Worm (Caenorhabditis elegans) whole organism, L4 larva: ENCODE results near the gene ZK180.6.

Experiments used
- F10B5.3 ChIP-seq: sonication (generic microtip); optimal IDR thresholded peaks from 2 replicates; lab custom pipeline; 2016; ENCODE audit warnings: mild to moderate bottlenecking, missing genetic modification characterization, missing compliant biosample characterization
- R02D3.7 ChIP-seq: fragments of 150-350 bp; sonication (generic microtip); optimal IDR thresholded peaks from 3 replicates; lab custom pipeline; 2014; ENCODE audit warnings: missing biosample characterization, missing genetic modification characterization
- T26A8.4 ChIP-seq: fragments of 200-800 bp; sonication (Bioruptor generic); IDR thresholded peaks from 2 replicates; pipeline ENCODE4 v1.3.6; 2022; ENCODE audit warnings: missing genetic modification characterization, missing compliant biosample characterization
- Y48G9A.11 ChIP-seq: fragments of 200-800 bp; sonication (Bioruptor generic); IDR thresholded peaks from 2 replicates; pipeline ENCODE4 v1.3.6; 2022; ENCODE audit warnings: missing genetic modification reagents, missing genetic modification characterization, missing compliant biosample characterization
- ZK337.2 ChIP-seq: fragments of 200-800 bp; sonication (Bioruptor generic); IDR thresholded peaks from 2 replicates; pipeline ENCODE4 v1.3.6; 2022; ENCODE audit warnings: missing genetic modification reagents, missing genetic modification characterization, missing compliant biosample characterization
- ZK546.5 ChIP-seq, 2 experiments: sonication (generic microtip); optimal IDR thresholded peaks; 2 replicates each; lab custom pipeline; 2017; ENCODE audit warnings: missing biosample characterization in 2 of 2, missing genetic modification characterization in 2 of 2
- aly-2 ChIP-seq: sonication (generic microtip); optimal IDR thresholded peaks from 2 replicates; lab custom pipeline; 2018; ENCODE audit warnings: missing biosample characterization, missing genetic modification characterization
- ama-1 ChIP-seq: fragments of 150-350 bp; optimal IDR thresholded peaks from 2 replicates; lab custom pipeline; 2014; ENCODE audit warnings: inconsistent platforms, mixed read lengths
- arid-1 ChIP-seq: fragments of 200-800 bp; sonication (Bioruptor generic); conservative IDR thresholded peaks from 2 replicates; pipeline ENCODE4 v1.3.6; 2022; ENCODE audit warnings: missing genetic modification reagents, missing genetic modification characterization, missing compliant biosample characterization
- ceh-28 ChIP-seq: fragments of 150-350 bp; optimal IDR thresholded peaks from 2 replicates; lab custom pipeline; 2014; ENCODE audit warnings: missing biosample characterization, missing genetic modification reagents, missing genetic modification characterization
- ceh-44 ChIP-seq: fragments of 200-800 bp; sonication (Bioruptor generic); IDR thresholded peaks from 2 replicates; pipeline ENCODE4 v1.3.6; 2022; ENCODE audit warnings: missing genetic modification reagents, missing genetic modification characterization, missing compliant biosample characterization
- ceh-62 ChIP-seq: sonication (generic microtip); optimal IDR thresholded peaks from 2 replicates; lab custom pipeline; 2017; ENCODE audit warnings: missing biosample characterization, missing genetic modification characterization
- ceh-82 ChIP-seq: sonication (generic microtip); optimal IDR thresholded peaks from 2 replicates; lab custom pipeline; 2017; ENCODE audit warnings: missing biosample characterization, missing genetic modification characterization
- ctbp-1 ChIP-seq: fragments of 200-800 bp; sonication (Bioruptor generic); IDR thresholded peaks from 2 replicates; pipeline ENCODE4 v1.3.6; 2022; ENCODE audit warnings: missing genetic modification reagents, missing genetic modification characterization, missing compliant biosample characterization
- daf-16 ChIP-seq, 3 experiments: sonication (generic microtip); optimal IDR thresholded peaks; 2 replicates each; lab custom pipeline; 2016 to 2017; ENCODE audit warnings: missing genetic modification characterization in 3 of 3, missing genetic modification reagents in 3 of 3, mild to moderate bottlenecking in 2 of 3, missing compliant biosample characterization in 2 of 3, missing biosample characterization in 1 of 3, moderate library complexity in 1 of 3
- dmd-6 ChIP-seq: fragments of 200-800 bp; sonication (Bioruptor generic); IDR thresholded peaks from 2 replicates; pipeline ENCODE4 v1.3.6; 2022; ENCODE audit warnings: missing genetic modification reagents, missing genetic modification characterization, missing compliant biosample characterization
- dpl-1 ChIP-seq: fragments of 150-350 bp; optimal IDR thresholded peaks from 2 replicates; lab custom pipeline; 2014; ENCODE audit warnings: missing biosample characterization, missing genetic modification reagents, missing genetic modification characterization
- duxl-1 ChIP-seq: sonication (generic microtip); optimal IDR thresholded peaks from 2 replicates; lab custom pipeline; 2016; ENCODE audit warnings: mild to moderate bottlenecking, missing genetic modification characterization, moderate library complexity, missing compliant biosample characterization; ENCODE audit not compliant: poor library complexity
- dve-1 ChIP-seq: sonication (generic microtip); optimal IDR thresholded peaks from 2 replicates; lab custom pipeline; 2017; ENCODE audit warnings: antibody characterized with exemption, mild to moderate bottlenecking, missing genetic modification characterization, missing compliant biosample characterization; ENCODE audit not compliant: insufficient read depth
- egl-27 ChIP-seq: sonication (generic microtip); optimal IDR thresholded peaks from 3 replicates; lab custom pipeline; 2017; ENCODE audit warnings: missing biosample characterization, missing genetic modification reagents, missing genetic modification characterization
- fkh-10 ChIP-seq: fragments of 150-350 bp; optimal IDR thresholded peaks from 2 replicates; lab custom pipeline; 2014; ENCODE audit warnings: missing biosample characterization, missing genetic modification reagents, missing genetic modification characterization
- fos-1 ChIP-seq: fragments of 150-350 bp; optimal IDR thresholded peaks from 2 replicates; lab custom pipeline; 2014; ENCODE audit warnings: missing biosample characterization, missing genetic modification characterization
- hlh-11 ChIP-seq: fragments of 200-800 bp; sonication (Bioruptor generic); optimal IDR thresholded peaks from 2 replicates; lab custom pipeline; 2018; ENCODE audit warnings: mild to moderate bottlenecking, missing genetic modification characterization, missing compliant biosample characterization
- hlh-30 ChIP-seq: sonication (generic microtip); optimal IDR thresholded peaks from 2 replicates; lab custom pipeline; 2017; ENCODE audit warnings: antibody characterized with exemption, mild to moderate bottlenecking, missing genetic modification characterization, missing compliant biosample characterization; ENCODE audit not compliant: insufficient read depth
- lin-1 ChIP-seq: fragments of 200-800 bp; sonication (Bioruptor generic); IDR thresholded peaks from 2 replicates; pipeline ENCODE4 v1.3.6; 2022; ENCODE audit warnings: missing genetic modification reagents, missing genetic modification characterization, missing compliant biosample characterization
- lir-3 ChIP-seq: sonication (generic microtip); optimal IDR thresholded peaks from 2 replicates; lab custom pipeline; 2016; ENCODE audit warnings: mild to moderate bottlenecking, missing genetic modification characterization, missing compliant biosample characterization
- lsy-2 ChIP-seq, 2 experiments: fragments of 150-350 bp in 1 of 2; sonication (generic microtip) in 1 of 2; optimal IDR thresholded peaks; 2 replicates each; lab custom pipeline; 2014 to 2017; ENCODE audit warnings: missing biosample characterization in 2 of 2, missing genetic modification characterization in 2 of 2
- madf-5 ChIP-seq, 2 experiments: fragments of 200-800 bp; sonication (Bioruptor generic); IDR thresholded peaks; 2 replicates each; pipeline ENCODE4 v1.3.6; 2022; ENCODE audit warnings: missing compliant biosample characterization in 2 of 2, missing genetic modification characterization in 2 of 2
- mes-2 ChIP-seq: sonication (generic microtip); optimal IDR thresholded peaks from 2 replicates; lab custom pipeline; 2016; ENCODE audit warnings: missing genotype, mild to moderate bottlenecking, missing genetic modification characterization, missing compliant biosample characterization; ENCODE audit not compliant: poor library complexity, severe bottlenecking
- mxl-3 ChIP-seq: fragments of 200-800 bp; sonication (Bioruptor generic); optimal IDR thresholded peaks from 2 replicates; lab custom pipeline; 2018; ENCODE audit warnings: mild to moderate bottlenecking, missing genetic modification characterization, missing compliant biosample characterization
- nhr-10 ChIP-seq: fragments of 150-350 bp; optimal IDR thresholded peaks from 2 replicates; lab custom pipeline; 2014; ENCODE audit warnings: missing biosample characterization, missing genetic modification characterization
- nhr-111 ChIP-seq: fragments of 200-800 bp; sonication (Bioruptor generic); optimal IDR thresholded peaks from 2 replicates; lab custom pipeline; 2018; ENCODE audit warnings: mild to moderate bottlenecking, missing genetic modification characterization, missing compliant biosample characterization
- nhr-25 ChIP-seq: sonication (generic microtip); optimal IDR thresholded peaks from 2 replicates; lab custom pipeline; 2017; ENCODE audit warnings: missing genetic modification characterization, mild to moderate bottlenecking, missing compliant biosample characterization, antibody characterized with exemption, moderate library complexity, borderline replicate concordance; ENCODE audit not compliant: insufficient read depth
- nhr-41 ChIP-seq: fragments of 200-800 bp; sonication (Bioruptor generic); IDR thresholded peaks from 2 replicates; pipeline ENCODE4 v1.3.6; 2022; ENCODE audit warnings: missing genetic modification reagents, missing genetic modification characterization, missing compliant biosample characterization
- nhr-76 ChIP-seq: fragments of 150-350 bp; optimal IDR thresholded peaks from 2 replicates; lab custom pipeline; 2014; ENCODE audit warnings: missing biosample characterization, missing genetic modification characterization
- pha-4 ChIP-seq, 2 experiments: fragments of 150-350 bp in 1 of 2; fragments of 200-800 bp in 1 of 2; sonication (Bioruptor generic) in 1 of 2; IDR thresholded peaks in 1 of 2; optimal IDR thresholded peaks in 1 of 2; 2 replicates each; pipeline versions ENCODE4 v1.3.6 to Lab custom; 2014 to 2022; ENCODE audit warnings: missing genetic modification characterization in 2 of 2, missing genetic modification reagents in 2 of 2, missing biosample characterization in 1 of 2, missing compliant biosample characterization in 1 of 2
- pqm-1 ChIP-seq: sonication (generic microtip); optimal IDR thresholded peaks from 2 replicates; lab custom pipeline; 2017; ENCODE audit warnings: missing biosample characterization, missing genetic modification characterization
- set-16 ChIP-seq: fragments of 200-800 bp; sonication (Bioruptor generic); IDR thresholded peaks from 2 replicates; pipeline ENCODE4 v1.3.6; 2022; ENCODE audit warnings: missing genetic modification reagents, missing genetic modification characterization, missing compliant biosample characterization
- snpc-1.2 ChIP-seq: fragments of 200-800 bp; sonication (Bioruptor generic); IDR thresholded peaks from 2 replicates; pipeline ENCODE4 v1.3.6; 2022; ENCODE audit warnings: missing genetic modification reagents, missing genetic modification characterization, missing compliant biosample characterization
- snpc-4 ChIP-seq: fragments of 150-350 bp; optimal IDR thresholded peaks from 2 replicates; lab custom pipeline; 2014; ENCODE audit warnings: missing biosample characterization, missing genetic modification characterization
- spr-1 ChIP-seq: sonication (generic microtip); optimal IDR thresholded peaks from 2 replicates; lab custom pipeline; 2016; ENCODE audit warnings: mild to moderate bottlenecking, missing genetic modification characterization, missing compliant biosample characterization
- spr-3 ChIP-seq: fragments of 200-800 bp; sonication (Bioruptor generic); optimal IDR thresholded peaks from 2 replicates; lab custom pipeline; 2018; ENCODE audit warnings: mild to moderate bottlenecking, missing genetic modification characterization, missing compliant biosample characterization
- tag-97 ChIP-seq: fragments of 200-800 bp; sonication (Bioruptor generic); IDR thresholded peaks from 2 replicates; pipeline ENCODE4 v1.3.6; 2022; ENCODE audit warnings: missing genetic modification characterization, missing compliant biosample characterization
- tra-1 ChIP-seq: fragments of 200-800 bp; sonication (Bioruptor generic); IDR thresholded peaks from 2 replicates; pipeline ENCODE4 v1.3.6; 2022; ENCODE audit warnings: missing genetic modification reagents, missing genetic modification characterization, missing compliant biosample characterization
- unc-62 ChIP-seq, 3 experiments: fragments of 150-350 bp in 1 of 3; sonication (generic microtip); optimal IDR thresholded peaks in 2 of 3; peaks in 1 of 3; 1 replicate in 1 of 3; 2 replicates in 2 of 3; lab custom pipeline; 2014 to 2017; ENCODE audit warnings: missing biosample characterization in 3 of 3, missing genetic modification characterization in 3 of 3, missing genetic modification reagents in 3 of 3, missing genotype in 1 of 3
- zip-2 ChIP-seq: fragments of 150-350 bp; optimal IDR thresholded peaks from 2 replicates; lab custom pipeline; 2014; ENCODE audit warnings: missing biosample characterization, missing genetic modification characterization

The ZK180.6 gene

DNA sequence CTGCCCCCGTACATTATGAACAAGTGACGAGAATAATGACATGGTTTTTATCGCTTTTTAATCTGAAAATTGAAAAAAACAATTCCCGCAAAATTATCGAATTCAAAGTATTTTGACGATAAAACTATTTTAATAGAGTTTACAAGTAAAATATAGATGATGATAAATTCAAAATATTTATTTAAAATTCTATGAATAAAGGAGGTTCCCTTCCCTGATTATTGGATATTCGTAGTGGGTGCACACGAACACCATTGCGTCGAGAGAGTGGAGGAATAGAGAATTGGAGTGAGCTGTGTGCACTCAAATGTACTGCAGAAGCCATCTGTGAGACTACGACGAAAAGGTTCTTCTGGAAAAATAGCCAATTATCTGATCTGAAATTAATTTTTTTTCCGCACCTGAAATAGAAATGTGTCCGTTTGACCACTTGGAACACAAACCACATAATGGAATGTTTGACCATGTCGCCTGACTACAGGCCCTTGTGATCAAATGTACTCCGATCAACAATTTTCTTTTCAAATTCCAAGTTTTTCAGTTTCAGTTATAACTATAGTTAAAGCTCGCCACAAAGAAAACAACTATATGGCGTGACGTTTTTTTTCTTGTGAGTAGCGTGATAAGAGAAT is 13.5 kb downstream of the ZK180.6 start, which contains the start of the genes rfth-1 and ZK180.8 (continued):
- TF ChIP-seq hlh-11 (tag; lab: Kevin White, UChicago) (peak; percentile 18), dve-1 (tag; lab: Kevin White, UChicago) (peak; percentile 24)

ce11 chrIV:4506637-4507036 is 18.2 kb downstream of the ZK180.6 start, which contains the start of gene gbb-2:
gbb-2 (minus strand) TSS chrIV:4506748.
- no peak for TF ChIP-seq T26A8.4 (GFP tag; lab: Robert Waterston, UW)
- TF ChIP-seq unc-62 (GFP tag; optimal IDR thresholded peaks at IDR 0.05 in 1 of 2; lab: Kevin White, UChicago): peak in 1 of 2 experiments; percentile 30
- no peak for TF ChIP-seq unc-62 (tag; optimal IDR thresholded peaks at IDR 0.05; lab: Kevin White, UChicago)
- no peak for TF ChIP-seq ceh-62 (tag; lab: Kevin White, UChicago)
- TF ChIP-seq ceh-82 (tag; lab: Kevin White, UChicago): no peak
- no peak for TF ChIP-seq ama-1 (lab: Kevin White, UChicago)
- TF ChIP-seq lin-1: no peak
- no peak for TF ChIP-seq mxl-3 (GFP tag; lab: Kevin White, UChicago)
- no peak for TF ChIP-seq nhr-41 (GFP tag; lab: Robert Waterston, UW)
- no peak for TF ChIP-seq dmd-6
- TF ChIP-seq ZK546.5 (tag; optimal IDR thresholded peaks at IDR 0.05; lab: Kevin White, UChicago): no peak
- no peak for TF ChIP-seq ceh-28
- no peak for TF ChIP-seq ZK337.2
- no peak for TF ChIP-seq R02D3.7 (tag; lab: Kevin White, UChicago)
- no peak for TF ChIP-seq lir-3 (tag; lab: Kevin White, UChicago)
- no peak for TF ChIP-seq tra-1
- no peak for TF ChIP-seq aly-2
- peak; percentile 13 for TF ChIP-seq mes-2 (tag; lab: Kevin White, UChicago)
- no peak for TF ChIP-seq dpl-1 (GFP tag; lab: Kevin White, UChicago)
- TF ChIP-seq egl-27: no peak
- peak in 1 of 2 experiments; percentile 72 for TF ChIP-seq daf-16 (GFP tag; optimal IDR thresholded peaks at IDR 0.05; lab: Kevin White, UChicago)
- TF ChIP-seq daf-16 (tag; optimal IDR thresholded peaks at IDR 0.05; lab: Kevin White, UChicago): no peak
- no peak for TF ChIP-seq nhr-76
- TF ChIP-seq snpc-4 (tag; lab: Kevin White, UChicago): no peak
- no peak for TF ChIP-seq F10B5.3 (tag; lab: Kevin White, UChicago)
- no peak for TF ChIP-seq pqm-1 (tag; lab: Kevin White, UChicago)
- no peak for TF ChIP-seq hlh-30
- TF ChIP-seq fos-1: no peak
- TF ChIP-seq ctbp-1: no peak
- no peak for TF ChIP-seq arid-1
- TF ChIP-seq duxl-1 (tag; lab: Kevin White, UChicago): no peak
- no peak for TF ChIP-seq fkh-10
- TF ChIP-seq set-16: peak; percentile 64
- no peak for TF ChIP-seq spr-3 (GFP tag; lab: Kevin White, UChicago)
- TF ChIP-seq nhr-10 (tag; lab: Kevin White, UChicago): no peak
- TF ChIP-seq hlh-11 (tag; lab: Kevin White, UChicago): peak; percentile 46
- TF ChIP-seq Y48G9A.11: no peak
- peak in 1 of 2 experiments; percentile 8 for TF ChIP-seq lsy-2 (tag; optimal IDR thresholded peaks at IDR 0.05; lab: Kevin White, UChicago)
- TF ChIP-seq zip-2 (tag; lab: Kevin White, UChicago): no peak
- TF ChIP-seq nhr-25 (tag; lab: Kevin White, UChicago): no peak
- TF ChIP-seq snpc-1.2 (GFP tag; lab: Robert Waterston, UW): no peak
- TF ChIP-seq madf-5 (GFP tag; IDR thresholded peaks at IDR 0.05; lab: Robert Waterston, UW): no peak
- TF ChIP-seq ceh-44 (GFP tag; lab: Robert Waterston, UW): no peak
- no peak for TF ChIP-seq tag-97 (GFP tag; lab: Robert Waterston, UW)
- TF ChIP-seq pha-4 (GFP tag; IDR thresholded peaks at IDR 0.05; lab: Robert Waterston, UW): no peak
- no peak for TF ChIP-seq pha-4 (tag; optimal IDR thresholded peaks at IDR 0.05; lab: Kevin White, UChicago)
- no peak for TF ChIP-seq spr-1 (tag; lab: Kevin White, UChicago)
- no peak for TF ChIP-seq nhr-111 (GFP tag; lab: Kevin White, UChicago)
